Worm (Caenorhabditis elegans) whole organism, L4 larva: ENCODE data around the gene art-1.

Experiments used
- F26F4.8 ChIP-seq: fragments of 200-800 bp; sonication (Bioruptor generic); conservative IDR thresholded peaks from 2 replicates; pipeline ENCODE4 v1.3.6; 2022; ENCODE audit warnings: missing genetic modification characterization, missing compliant biosample characterization
- F37D6.2 ChIP-seq: sonication (generic microtip); optimal IDR thresholded peaks from 2 replicates; lab custom pipeline; 2016; ENCODE audit warnings: mild to moderate bottlenecking, missing genetic modification characterization, missing compliant biosample characterization
- T20F7.1 ChIP-seq: fragments of 200-800 bp; sonication (Bioruptor generic); optimal IDR thresholded peaks from 2 replicates; lab custom pipeline; 2018; ENCODE audit warnings: mild to moderate bottlenecking, missing genetic modification characterization, missing compliant biosample characterization
- Y48G9A.11 ChIP-seq: fragments of 200-800 bp; sonication (Bioruptor generic); IDR thresholded peaks from 2 replicates; pipeline ENCODE4 v1.3.6; 2022; ENCODE audit warnings: missing genetic modification reagents, missing genetic modification characterization, missing compliant biosample characterization
- Y5F2A.4 ChIP-seq: fragments of 200-800 bp; sonication (Bioruptor generic); optimal IDR thresholded peaks from 2 replicates; lab custom pipeline; 2018; ENCODE audit warnings: mild to moderate bottlenecking, missing genetic modification characterization, missing compliant biosample characterization
- ZK546.5 ChIP-seq, 2 experiments: sonication (generic microtip); optimal IDR thresholded peaks; 2 replicates each; lab custom pipeline; 2017; ENCODE audit warnings: missing biosample characterization in 2 of 2, missing genetic modification characterization in 2 of 2
- aha-1 ChIP-seq: fragments of 150-350 bp; peaks from one replicate; lab custom pipeline; 2014; ENCODE audit warnings: missing biosample characterization, missing genetic modification characterization
- ama-1 ChIP-seq: fragments of 150-350 bp; optimal IDR thresholded peaks from 2 replicates; lab custom pipeline; 2014; ENCODE audit warnings: inconsistent platforms, mixed read lengths
- ceh-32 ChIP-seq: sonication (generic microtip); optimal IDR thresholded peaks from 2 replicates; lab custom pipeline; 2016; ENCODE audit warnings: mild to moderate bottlenecking, missing genetic modification characterization, missing compliant biosample characterization; ENCODE audit not compliant: poor library complexity
- ceh-62 ChIP-seq: sonication (generic microtip); optimal IDR thresholded peaks from 2 replicates; lab custom pipeline; 2017; ENCODE audit warnings: missing biosample characterization, missing genetic modification characterization
- cey-2 ChIP-seq: sonication (generic microtip); optimal IDR thresholded peaks from 3 replicates; lab custom pipeline; 2017; ENCODE audit warnings: missing genetic modification characterization, mild to moderate bottlenecking, missing compliant biosample characterization, antibody characterized with exemption, borderline replicate concordance; ENCODE audit not compliant: insufficient read depth
- ctbp-1 ChIP-seq: fragments of 200-800 bp; sonication (Bioruptor generic); IDR thresholded peaks from 2 replicates; pipeline ENCODE4 v1.3.6; 2022; ENCODE audit warnings: missing genetic modification reagents, missing genetic modification characterization, missing compliant biosample characterization
- daf-16 ChIP-seq, 3 experiments: sonication (generic microtip); optimal IDR thresholded peaks; 2 replicates each; lab custom pipeline; 2016 to 2017; ENCODE audit warnings: missing genetic modification characterization in 3 of 3, missing genetic modification reagents in 3 of 3, mild to moderate bottlenecking in 2 of 3, missing compliant biosample characterization in 2 of 3, missing biosample characterization in 1 of 3, moderate library complexity in 1 of 3
- daf-8 ChIP-seq: fragments of 200-800 bp; sonication (Bioruptor generic); IDR thresholded peaks from 2 replicates; pipeline ENCODE4 v1.3.6; 2022; ENCODE audit warnings: missing genetic modification characterization, missing compliant biosample characterization
- dmd-8 ChIP-seq: fragments of 200-800 bp; sonication (Bioruptor generic); IDR thresholded peaks from 2 replicates; pipeline ENCODE4 v1.3.6; 2022; ENCODE audit warnings: missing genetic modification characterization, missing compliant biosample characterization
- dmd-9 ChIP-seq: fragments of 200-800 bp; sonication (Bioruptor generic); IDR thresholded peaks from 2 replicates; pipeline ENCODE4 v1.3.6; 2022; ENCODE audit warnings: missing genetic modification reagents, missing genetic modification characterization, missing compliant biosample characterization
- dpl-1 ChIP-seq: fragments of 150-350 bp; optimal IDR thresholded peaks from 2 replicates; lab custom pipeline; 2014; ENCODE audit warnings: missing biosample characterization, missing genetic modification reagents, missing genetic modification characterization
- dve-1 ChIP-seq: sonication (generic microtip); optimal IDR thresholded peaks from 2 replicates; lab custom pipeline; 2017; ENCODE audit warnings: antibody characterized with exemption, mild to moderate bottlenecking, missing genetic modification characterization, missing compliant biosample characterization; ENCODE audit not compliant: insufficient read depth
- egl-27 ChIP-seq: sonication (generic microtip); optimal IDR thresholded peaks from 3 replicates; lab custom pipeline; 2017; ENCODE audit warnings: missing biosample characterization, missing genetic modification reagents, missing genetic modification characterization
- fkh-10 ChIP-seq: fragments of 150-350 bp; optimal IDR thresholded peaks from 2 replicates; lab custom pipeline; 2014; ENCODE audit warnings: missing biosample characterization, missing genetic modification reagents, missing genetic modification characterization
- gei-8 ChIP-seq: fragments of 200-800 bp; sonication (Bioruptor generic); optimal IDR thresholded peaks from 2 replicates; lab custom pipeline; 2018; ENCODE audit warnings: mild to moderate bottlenecking, missing genetic modification characterization, missing compliant biosample characterization
- hmg-1.1 ChIP-seq: fragments of 200-800 bp; sonication (Bioruptor generic); IDR thresholded peaks from 2 replicates; pipeline ENCODE4 v1.3.6; 2022; ENCODE audit warnings: missing genetic modification reagents, missing genetic modification characterization, missing compliant biosample characterization
- lim-7 ChIP-seq: fragments of 200-800 bp; sonication (Bioruptor generic); IDR thresholded peaks from 2 replicates; pipeline ENCODE4 v1.3.6; 2022; ENCODE audit warnings: missing genetic modification characterization, missing compliant biosample characterization
- lin-1 ChIP-seq: fragments of 200-800 bp; sonication (Bioruptor generic); IDR thresholded peaks from 2 replicates; pipeline ENCODE4 v1.3.6; 2022; ENCODE audit warnings: missing genetic modification reagents, missing genetic modification characterization, missing compliant biosample characterization
- lin-13 ChIP-seq: fragments of 150-350 bp; optimal IDR thresholded peaks from 2 replicates; lab custom pipeline; 2014; ENCODE audit warnings: missing biosample characterization, missing genetic modification reagents, missing genetic modification characterization
- lsy-2 ChIP-seq, 2 experiments: fragments of 150-350 bp in 1 of 2; sonication (generic microtip) in 1 of 2; optimal IDR thresholded peaks; 2 replicates each; lab custom pipeline; 2014 to 2017; ENCODE audit warnings: missing biosample characterization in 2 of 2, missing genetic modification characterization in 2 of 2
- madf-5 ChIP-seq, 2 experiments: fragments of 200-800 bp; sonication (Bioruptor generic); IDR thresholded peaks; 2 replicates each; pipeline ENCODE4 v1.3.6; 2022; ENCODE audit warnings: missing compliant biosample characterization in 2 of 2, missing genetic modification characterization in 2 of 2
- mdt-29 ChIP-seq: fragments of 200-800 bp; sonication (Bioruptor generic); IDR thresholded peaks from 2 replicates; pipeline ENCODE4 v1.3.6; 2022; ENCODE audit warnings: missing genetic modification reagents, missing genetic modification characterization, missing compliant biosample characterization
- mxl-2 ChIP-seq: fragments of 200-800 bp; sonication (Bioruptor generic); conservative IDR thresholded peaks from 2 replicates; pipeline ENCODE4 v1.3.6; 2022; ENCODE audit warnings: missing genetic modification reagents, missing genetic modification characterization, missing compliant biosample characterization
- mxl-3 ChIP-seq: fragments of 200-800 bp; sonication (Bioruptor generic); optimal IDR thresholded peaks from 2 replicates; lab custom pipeline; 2018; ENCODE audit warnings: mild to moderate bottlenecking, missing genetic modification characterization, missing compliant biosample characterization
- nhr-48 ChIP-seq: sonication (generic microtip); optimal IDR thresholded peaks from 2 replicates; lab custom pipeline; 2016; ENCODE audit warnings: mild to moderate bottlenecking, missing genetic modification characterization, missing compliant biosample characterization
- nhr-6 ChIP-seq: fragments of 150-350 bp; optimal IDR thresholded peaks from 2 replicates; lab custom pipeline; 2014; ENCODE audit warnings: missing biosample characterization, missing genetic modification characterization
- nhr-76 ChIP-seq: fragments of 150-350 bp; optimal IDR thresholded peaks from 2 replicates; lab custom pipeline; 2014; ENCODE audit warnings: missing biosample characterization, missing genetic modification characterization
- nhr-77 ChIP-seq: fragments of 150-350 bp; optimal IDR thresholded peaks from 2 replicates; lab custom pipeline; 2014; ENCODE audit warnings: missing biosample characterization, missing genetic modification characterization
- php-3 ChIP-seq: fragments of 200-800 bp; sonication (Bioruptor generic); IDR thresholded peaks from 2 replicates; pipeline ENCODE4 v1.3.6; 2022; ENCODE audit warnings: missing genetic modification reagents, missing genetic modification characterization, missing compliant biosample characterization
- pqm-1 ChIP-seq: sonication (generic microtip); optimal IDR thresholded peaks from 2 replicates; lab custom pipeline; 2017; ENCODE audit warnings: missing biosample characterization, missing genetic modification characterization
- saeg-2 ChIP-seq: fragments of 200-800 bp; sonication (Bioruptor generic); IDR thresholded peaks from 2 replicates; pipeline ENCODE4 v1.3.6; 2022; ENCODE audit warnings: missing genetic modification reagents, missing genetic modification characterization, missing compliant biosample characterization
- set-16 ChIP-seq: fragments of 200-800 bp; sonication (Bioruptor generic); IDR thresholded peaks from 2 replicates; pipeline ENCODE4 v1.3.6; 2022; ENCODE audit warnings: missing genetic modification reagents, missing genetic modification characterization, missing compliant biosample characterization
- snpc-1.2 ChIP-seq: fragments of 200-800 bp; sonication (Bioruptor generic); IDR thresholded peaks from 2 replicates; pipeline ENCODE4 v1.3.6; 2022; ENCODE audit warnings: missing genetic modification reagents, missing genetic modification characterization, missing compliant biosample characterization
- snpc-4 ChIP-seq: fragments of 150-350 bp; optimal IDR thresholded peaks from 2 replicates; lab custom pipeline; 2014; ENCODE audit warnings: missing biosample characterization, missing genetic modification characterization
- spr-1 ChIP-seq: sonication (generic microtip); optimal IDR thresholded peaks from 2 replicates; lab custom pipeline; 2016; ENCODE audit warnings: mild to moderate bottlenecking, missing genetic modification characterization, missing compliant biosample characterization
- tag-97 ChIP-seq: fragments of 200-800 bp; sonication (Bioruptor generic); IDR thresholded peaks from 2 replicates; pipeline ENCODE4 v1.3.6; 2022; ENCODE audit warnings: missing genetic modification characterization, missing compliant biosample characterization
- tra-1 ChIP-seq: fragments of 200-800 bp; sonication (Bioruptor generic); IDR thresholded peaks from 2 replicates; pipeline ENCODE4 v1.3.6; 2022; ENCODE audit warnings: missing genetic modification reagents, missing genetic modification characterization, missing compliant biosample characterization
- unc-130 ChIP-seq: sonication (generic microtip); optimal IDR thresholded peaks from 2 replicates; lab custom pipeline; 2016; ENCODE audit warnings: missing genetic modification reagents, missing genetic modification characterization, missing compliant biosample characterization
- zfp-2 ChIP-seq: sonication (generic microtip); optimal IDR thresholded peaks from 2 replicates; lab custom pipeline; 2016; ENCODE audit warnings: mild to moderate bottlenecking, missing genetic modification characterization, missing compliant biosample characterization
- ztf-7 ChIP-seq: fragments of 150-350 bp; optimal IDR thresholded peaks from 2 replicates; lab custom pipeline; 2014; ENCODE audit warnings: missing biosample characterization, missing genetic modification characterization

The art-1 gene

ce11 chrII:6972185-6972737 lies at the start of gene art-1:
TSS of gene art-1 (minus strand) at chrII:6972235.
- TF ChIP-seq tra-1 (GFP tag; lab: Robert Waterston, UW): no peak
- no peak for TF ChIP-seq F26F4.8
- peak; percentile 52 for TF ChIP-seq dve-1 (tag; lab: Kevin White, UChicago)
- TF ChIP-seq lin-13 (GFP tag; lab: Kevin White, UChicago): no peak
- TF ChIP-seq php-3 (GFP tag; lab: Robert Waterston, UW): 0 out of 2 replicates have a peak, but pooled peaks have one; percentile 45
- no peak for TF ChIP-seq snpc-1.2 (GFP tag; lab: Robert Waterston, UW)
- TF ChIP-seq tag-97: no peak
- no peak for TF ChIP-seq mxl-2 (GFP tag; lab: Robert Waterston, UW)
- TF ChIP-seq F37D6.2 (tag; lab: Kevin White, UChicago): no peak
- no peak for TF ChIP-seq nhr-77
- TF ChIP-seq aha-1 (tag; lab: Kevin White, UChicago): peak; percentile 49
- TF ChIP-seq mxl-3: no peak
- TF ChIP-seq fkh-10: no peak
- TF ChIP-seq Y48G9A.11 (GFP tag; lab: Robert Waterston, UW): no peak
- TF ChIP-seq lsy-2 (tag; optimal IDR thresholded peaks at IDR 0.05; lab: Kevin White, UChicago): peak in 1 of 2 experiments; percentile 32
- peak; percentile 74 for TF ChIP-seq T20F7.1
- no peak for TF ChIP-seq nhr-48
- TF ChIP-seq gei-8 (GFP tag; lab: Kevin White, UChicago): no peak
- no peak for TF ChIP-seq dpl-1 (GFP tag; lab: Kevin White, UChicago)
- TF ChIP-seq ZK546.5 (tag; optimal IDR thresholded peaks at IDR 0.05; lab: Kevin White, UChicago): no peak
- TF ChIP-seq daf-8 (GFP tag; lab: Robert Waterston, UW): no peak
- no peak for TF ChIP-seq set-16 (GFP tag; lab: Robert Waterston, UW)
- no peak for TF ChIP-seq madf-5 (GFP tag; IDR thresholded peaks at IDR 0.05; lab: Robert Waterston, UW)
- TF ChIP-seq nhr-76: no peak
- peak; percentile 28 for TF ChIP-seq ama-1 (lab: Kevin White, UChicago)
- no peak for TF ChIP-seq cey-2 (tag; lab: Kevin White, UChicago)
- no peak for TF ChIP-seq dmd-8
- no peak for TF ChIP-seq daf-16 (GFP tag; optimal IDR thresholded peaks at IDR 0.05; lab: Kevin White, UChicago)
- peak; percentile 45 for TF ChIP-seq daf-16 (tag; optimal IDR thresholded peaks at IDR 0.05; lab: Kevin White, UChicago)
- TF ChIP-seq pqm-1 (tag; lab: Kevin White, UChicago): no peak
- TF ChIP-seq snpc-4 (tag; lab: Kevin White, UChicago): no peak
- TF ChIP-seq saeg-2 (GFP tag; lab: Robert Waterston, UW): no peak
- no peak for TF ChIP-seq egl-27 (tag; lab: Kevin White, UChicago)
- no peak for TF ChIP-seq unc-130 (GFP tag; lab: Kevin White, UChicago)
- TF ChIP-seq lim-7 (GFP tag; lab: Robert Waterston, UW): no peak
- no peak for TF ChIP-seq ztf-7 (tag; lab: Kevin White, UChicago)
- no peak for TF ChIP-seq ceh-32 (tag; lab: Kevin White, UChicago)
- TF ChIP-seq hmg-1.1 (GFP tag; lab: Robert Waterston, UW): 0 out of 2 replicates have a peak, but pooled peaks have one; percentile 7
- no peak for TF ChIP-seq ctbp-1 (GFP tag; lab: Robert Waterston, UW)
- no peak for TF ChIP-seq ceh-62

ce11 chrII:7012592-7012991 lies 40.6 kb upstream of the art-1 start, which contains the start of gene sqv-7:
TSS of gene sqv-7 (minus strand) at chrII:7012692.
- TF ChIP-seq ceh-62 (no peak), lin-13 (GFP tag; lab: Kevin White, UChicago) (no peak), F37D6.2 (tag; lab: Kevin White, UChicago) (no peak), nhr-6 (tag; lab: Kevin White, UChicago) (no peak), Y5F2A.4 (GFP tag; lab: Kevin White, UChicago) (no peak), spr-1 (tag; lab: Kevin White, UChicago) (no peak), mdt-29 (GFP tag; lab: Robert Waterston, UW) (no peak), zfp-2 (no peak), dmd-9 (no peak), lin-1 (GFP tag; lab: Robert Waterston, UW) (no peak)
